Fruit fly (Drosophila melanogaster): Measurements from ENCODE around the gene Dph2.

Dph2 gene

DNA sequence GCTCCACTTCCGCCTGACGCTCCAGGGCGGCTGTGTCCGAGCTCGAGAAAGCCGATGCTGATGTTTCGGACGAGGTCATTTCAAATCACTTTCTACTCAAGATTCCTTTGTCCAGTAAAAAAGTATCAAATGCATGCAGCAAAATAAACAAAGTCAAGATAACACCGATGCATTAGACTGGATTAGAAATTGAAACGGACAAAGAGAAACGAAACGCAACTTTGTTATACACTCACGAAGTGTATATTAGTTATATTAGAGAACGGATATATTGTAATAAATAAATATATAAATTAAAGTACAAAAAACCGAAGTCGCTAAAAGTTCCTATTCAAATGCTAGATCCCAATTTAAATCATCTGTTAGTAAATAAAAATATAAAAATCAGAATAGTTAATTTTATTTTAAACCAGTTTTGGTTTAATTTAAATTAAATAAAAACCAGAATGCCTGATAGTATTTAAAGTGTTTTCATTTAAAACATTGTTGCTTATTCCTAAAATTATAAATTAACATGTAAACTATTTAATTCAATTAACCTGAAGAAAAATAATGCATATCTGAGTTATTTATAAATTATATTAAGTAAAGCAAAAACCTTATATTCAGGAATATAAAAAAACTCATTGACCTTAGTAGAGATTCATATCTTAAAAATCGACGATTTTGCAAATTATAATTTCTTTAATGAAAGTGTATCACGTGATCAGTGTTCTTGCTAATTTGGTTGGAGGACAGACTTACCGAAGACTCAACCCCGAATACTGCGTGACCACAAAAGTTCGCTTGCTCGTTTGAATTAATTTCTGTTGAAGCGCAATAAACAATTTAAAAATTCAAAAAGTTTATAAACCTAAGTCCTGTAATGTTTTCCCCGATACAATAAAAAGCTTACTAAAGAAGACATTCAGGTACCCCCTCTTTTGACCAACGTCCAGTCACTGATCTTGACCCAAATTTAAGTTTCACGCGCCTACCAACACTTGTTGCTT is at the start of gene Dph2 (continued):
- TF ChIP-seq HLHmδ (GFP tag; optimal IDR thresholded peaks at IDR 0.05): no peak
- TF ChIP-seq Dip3 (GFP tag; optimal IDR thresholded peaks at IDR 0.05): peak; percentile 58
- no peak for TF ChIP-seq CG6791 (GFP tag; IDR thresholded peaks at IDR 0.05; ENCODE audit: partially characterized antibody)
- no peak for TF ChIP-seq NC2β (GFP tag; optimal IDR thresholded peaks at IDR 0.05)
- TF ChIP-seq ham (GFP tag; IDR thresholded peaks at IDR 0.05): no peak
- peak; percentile 43 for TF ChIP-seq stwl (tag; optimal IDR thresholded peaks at IDR 0.05)
- no peak for TF ChIP-seq CG5245 (GFP tag; optimal IDR thresholded peaks at IDR 0.05)
- TF ChIP-seq Med (GFP tag): peak; percentile 89
- no peak for TF ChIP-seq Doc2 (GFP tag; IDR thresholded peaks at IDR 0.05)
- peak; percentile 43 for TF ChIP-seq tin (GFP tag; optimal IDR thresholded peaks at IDR 0.05)
- peak; percentile 25; the same call in 1 of the 2 replicates for TF ChIP-seq peb (GFP tag; IDR thresholded peaks at IDR 0.05)
- TF ChIP-seq chn (GFP tag; optimal IDR thresholded peaks at IDR 0.05): peak; percentile 9
- peak; percentile 78 for TF ChIP-seq Abd-B (GFP tag; optimal IDR thresholded peaks at IDR 0.05)
- TF ChIP-seq CG17328 (GFP tag; IDR thresholded peaks at IDR 0.05): peak; percentile 89
- TF ChIP-seq Vsx1 (GFP tag; optimal IDR thresholded peaks at IDR 0.05): no peak
- no peak for TF ChIP-seq CG14860 (GFP tag; IDR thresholded peaks at IDR 0.05; ENCODE audit: partially characterized antibody)
- TF ChIP-seq ttk (GFP tag; IDR thresholded peaks at IDR 0.05): peak; percentile 83
- no peak for TF ChIP-seq vnd (GFP tag; IDR thresholded peaks at IDR 0.05; ENCODE audit: partially characterized antibody)
- peak; percentile 47 for TF ChIP-seq Ets97D (GFP tag; optimal IDR thresholded peaks at IDR 0.05)
- TF ChIP-seq Fer1 (GFP tag; optimal IDR thresholded peaks at IDR 0.05): peak; percentile 54
- TF ChIP-seq Spps (tag; optimal IDR thresholded peaks at IDR 0.05): peak; percentile 63
- TF ChIP-seq Six4 (GFP tag; optimal IDR thresholded peaks at IDR 0.05): peak; percentile 44
- TF ChIP-seq cad (GFP tag; optimal IDR thresholded peaks at IDR 0.05): peak; percentile 4
- TF ChIP-seq CG4404 (GFP tag; IDR thresholded peaks at IDR 0.05): peak; percentile 33; the same call in 1 of the 2 replicates
- peak; percentile 77 for TF ChIP-seq stc (GFP tag; IDR thresholded peaks at IDR 0.05)
- TF ChIP-seq lilli (GFP tag; optimal IDR thresholded peaks at IDR 0.05): peak; percentile 29
- no peak for TF ChIP-seq CG6254 (GFP tag; optimal IDR thresholded peaks at IDR 0.05)
- peak; percentile 17 for TF ChIP-seq fu2 (GFP tag; optimal IDR thresholded peaks at IDR 0.05)
- TF ChIP-seq inv (GFP tag; IDR thresholded peaks at IDR 0.05; ENCODE audit: partially characterized antibody): no peak
- TF ChIP-seq hb (GFP tag; IDR thresholded peaks at IDR 0.05; ENCODE audit: partially characterized antibody): no peak
- TF ChIP-seq CG10431 (GFP tag; optimal IDR thresholded peaks at IDR 0.05): no peak
- TF ChIP-seq Dek (tag; optimal IDR thresholded peaks at IDR 0.05): peak; percentile 82
- TF ChIP-seq Hey (tag; optimal IDR thresholded peaks at IDR 0.05): no peak
- peak; percentile 53; the same call in 1 of the 2 replicates for TF ChIP-seq rib (GFP tag; IDR thresholded peaks at IDR 0.05)
- TF ChIP-seq CG12391 (tag; optimal IDR thresholded peaks at IDR 0.05): peak; percentile 86
- TF ChIP-seq CG8478 (optimal IDR thresholded peaks at IDR 0.05): no peak
- TF ChIP-seq dpn (GFP tag; optimal IDR thresholded peaks at IDR 0.05): peak; percentile 24 to 67
- no peak for TF ChIP-seq CG31365 (tag; optimal IDR thresholded peaks at IDR 0.05)
- peak; percentile 79 for TF ChIP-seq CG12659 (GFP tag; optimal IDR thresholded peaks at IDR 0.05)
- peak; percentile 66 for TF ChIP-seq CG12299 (tag; optimal IDR thresholded peaks at IDR 0.05)
- no peak for TF ChIP-seq CG9797 (GFP tag; optimal IDR thresholded peaks at IDR 0.05)
- peak; percentile 60 for TF ChIP-seq CG13624 (GFP tag; optimal IDR thresholded peaks at IDR 0.05)
- no peak for TF ChIP-seq so (GFP tag; IDR thresholded peaks at IDR 0.05)
- no peak for TF ChIP-seq CG7963 (GFP tag; IDR thresholded peaks at IDR 0.05; ENCODE audit: partially characterized antibody)
- TF ChIP-seq CG2889 (GFP tag; IDR thresholded peaks at IDR 0.05): peak; percentile 65; the same call in 2 of the 3 replicates
- peak; percentile 84 for TF ChIP-seq Fer3 (tag; optimal IDR thresholded peaks at IDR 0.05)
- peak; percentile 66 for TF ChIP-seq Oaz (GFP tag; IDR thresholded peaks at IDR 0.05)
- TF ChIP-seq yki (optimal IDR thresholded peaks at IDR 0.05): no peak
- TF ChIP-seq gcm2 (GFP tag; optimal IDR thresholded peaks at IDR 0.05): no peak

All from whole organism, embryonic.